Fruit fly (Drosophila melanogaster): ENCODE data around the gene CG31097.

The CG31097 gene

dm6 chr3R:25310843-25311242, 13.3 kb upstream of the CG31097 start, which contains the start of gene CG31099:
TSS of gene CG31099 (minus strand) at chr3R:25310943.
- TF ChIP-seq dac (GFP tag; optimal IDR thresholded peaks at IDR 0.05), result no peak
- no peak for TF ChIP-seq CG11902 (GFP tag; optimal IDR thresholded peaks at IDR 0.05)
- no peak for TF ChIP-seq CG3919 (GFP tag; optimal IDR thresholded peaks at IDR 0.05)
- no peak for TF ChIP-seq CG6792 (GFP tag; optimal IDR thresholded peaks at IDR 0.05)
- TF ChIP-seq OdsH (GFP tag; optimal IDR thresholded peaks at IDR 0.05), result no peak
- no peak for TF ChIP-seq Hr4 (GFP tag; optimal IDR thresholded peaks at IDR 0.05)
- TF ChIP-seq CG6854 (GFP tag; optimal IDR thresholded peaks at IDR 0.05), result no peak
- no peak for TF ChIP-seq CG10669 (GFP tag; optimal IDR thresholded peaks at IDR 0.05)
- no peak for TF ChIP-seq fkh (GFP tag; optimal IDR thresholded peaks at IDR 0.05)

DNA sequence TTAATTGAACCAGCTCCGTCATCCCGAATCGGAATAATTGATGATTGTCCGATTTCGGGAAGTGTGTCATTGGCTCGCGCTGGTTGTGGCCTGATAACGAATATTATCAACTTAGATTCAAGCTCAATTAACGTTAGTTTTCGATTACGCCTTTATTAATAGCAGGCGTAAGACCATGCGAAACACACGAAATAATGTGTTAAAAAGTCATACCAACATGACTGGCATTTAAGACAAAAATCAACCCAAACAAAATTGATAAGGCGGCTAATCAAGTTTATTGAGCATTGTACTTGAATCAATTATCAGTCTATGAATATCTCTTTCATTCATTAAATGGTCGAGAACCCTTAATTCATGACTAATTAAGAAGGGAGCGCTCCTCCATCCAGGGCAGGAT, 11.6 kb upstream of the CG31097 start:
- peak; percentile 9 for TF ChIP-seq vri (GFP tag; optimal IDR thresholded peaks at IDR 0.05)
- TF ChIP-seq CG6792 (GFP tag; optimal IDR thresholded peaks at IDR 0.05), result no peak

DNA sequence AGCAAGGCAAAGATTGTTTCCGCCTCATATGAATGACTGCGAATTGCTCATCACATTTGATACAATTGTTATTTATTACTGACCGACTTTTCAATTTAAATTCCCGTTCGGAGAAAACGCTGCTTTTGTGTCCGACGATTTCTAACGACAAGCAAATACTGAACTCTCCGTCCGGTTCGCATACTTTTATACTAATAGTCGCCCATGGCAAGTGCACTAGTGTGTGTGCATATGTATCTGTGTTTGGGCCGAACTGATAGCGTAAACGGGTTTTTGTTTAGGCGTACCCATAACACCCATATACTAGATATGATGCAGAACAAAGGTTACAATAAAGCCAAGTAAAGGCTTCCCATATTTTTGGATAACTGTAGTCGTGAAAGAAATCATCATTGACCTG, 10.7 kb upstream of the CG31097 start, which contains the start of gene CG10550:
Gene CG10550 (minus strand): TSS at position 164 of the 400 bp plus-strand sequence.
- TF ChIP-seq CG3032 (tag; optimal IDR thresholded peaks at IDR 0.05) (no peak), OdsH (GFP tag; optimal IDR thresholded peaks at IDR 0.05) (no peak), CG31627 (GFP tag; optimal IDR thresholded peaks at IDR 0.05) (no peak), pdm3 (GFP tag; optimal IDR thresholded peaks at IDR 0.05) (no peak), dac (GFP tag; optimal IDR thresholded peaks at IDR 0.05) (no peak), svp (GFP tag) (no peak), Eip93F (GFP tag; optimal IDR thresholded peaks at IDR 0.05) (no peak), spab (GFP tag; optimal IDR thresholded peaks at IDR 0.05) (no peak), CG15336 (GFP tag; IDR thresholded peaks at IDR 0.05) (no peak), Sox15 (GFP tag; optimal IDR thresholded peaks at IDR 0.05) (no peak), CG8119 (GFP tag; IDR thresholded peaks at IDR 0.05) (no peak), CG6163 (GFP tag; IDR thresholded peaks at IDR 0.05) (no peak)

- TF ChIP-seq Ets21C (GFP tag; optimal IDR thresholded peaks at IDR 0.05), result no peak
- TF ChIP-seq fkh (GFP tag; optimal IDR thresholded peaks at IDR 0.05), result peak; percentile 56
- peak; percentile 26 for TF ChIP-seq vri (GFP tag; optimal IDR thresholded peaks at IDR 0.05)
Measured at dm6 chr3R:25305822-25306544, 8.4 kb upstream of the CG31097 start.

DNA sequence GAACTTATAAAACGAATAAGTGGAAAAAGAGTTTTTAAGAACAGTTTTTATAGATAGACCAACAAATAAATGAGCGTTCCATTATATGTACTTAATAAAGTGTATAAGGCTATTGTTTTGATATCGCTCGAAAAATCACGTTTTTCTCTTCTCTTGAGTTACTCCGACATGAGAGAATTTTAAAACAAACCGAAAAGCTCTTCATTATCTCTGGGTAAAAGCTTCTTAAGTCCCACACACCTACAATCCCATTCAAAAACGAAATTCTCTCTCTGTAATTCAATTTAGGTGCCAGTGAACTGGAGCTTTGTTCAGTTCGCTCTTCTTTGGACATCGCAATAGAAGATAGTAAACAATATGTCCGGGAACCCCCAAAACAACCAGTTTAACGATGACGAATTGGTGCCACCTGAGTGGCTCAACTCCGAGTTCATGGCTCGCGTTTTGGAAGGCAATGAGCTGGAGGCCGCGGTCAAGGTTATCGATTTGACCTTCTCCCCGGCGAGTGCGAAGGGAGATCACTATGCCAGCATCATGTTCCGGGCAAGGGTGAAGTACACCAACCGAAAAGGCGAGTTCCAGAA, 6.4 kb upstream of the CG31097 start, which contains the start of gene CG31436:
Gene CG31436 (plus strand): TSS at position 281 of the 584 bp plus-strand sequence.
- TF ChIP-seq svp (GFP tag) (peak; percentile 97), CG4318 (GFP tag; optimal IDR thresholded peaks at IDR 0.05) (no peak), fkh (GFP tag; optimal IDR thresholded peaks at IDR 0.05) (peak; percentile 45), CG3032 (tag; optimal IDR thresholded peaks at IDR 0.05) (no peak)

DNA sequence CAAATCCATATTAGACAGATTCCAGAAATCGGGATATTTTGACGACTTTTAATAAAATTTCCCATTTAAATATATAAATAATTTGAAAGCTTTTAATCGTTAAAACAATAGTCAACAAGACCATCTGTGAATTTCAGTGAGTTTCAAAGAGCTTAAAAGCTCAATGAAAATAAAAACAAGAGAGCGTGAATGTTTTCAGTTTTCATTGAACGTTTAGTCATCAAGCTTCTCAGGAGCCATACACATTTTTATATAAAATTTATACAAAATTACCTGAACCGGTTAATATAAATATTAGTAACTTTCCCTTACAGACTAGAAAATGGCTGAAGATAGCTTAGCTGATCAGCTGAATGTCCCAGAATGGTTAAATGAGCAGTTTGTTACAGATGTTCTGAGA, 4.7 kb upstream of the CG31097 start, which contains the start of gene CG31370:
Gene CG31370 (plus strand): TSS at position 226 of the 400 bp plus-strand sequence.
- TF ChIP-seq lz (GFP tag; optimal IDR thresholded peaks at IDR 0.05) (no peak), dsx (GFP tag; optimal IDR thresholded peaks at IDR 0.05; ENCODE audit: poor library complexity, severe bottlenecking) (no peak), Met (GFP tag; optimal IDR thresholded peaks at IDR 0.05) (no peak), CG8119 (GFP tag; IDR thresholded peaks at IDR 0.05) (no peak), Sox102F (GFP tag; optimal IDR thresholded peaks at IDR 0.05) (no peak), CG6276 (GFP tag; optimal IDR thresholded peaks at IDR 0.05) (no peak), CG11762 (GFP tag; optimal IDR thresholded peaks at IDR 0.05; ENCODE audit: insufficient read depth) (no peak), fd85E (GFP tag; optimal IDR thresholded peaks at IDR 0.05) (no peak), pdm3 (GFP tag; optimal IDR thresholded peaks at IDR 0.05) (no peak), CG10669 (GFP tag; optimal IDR thresholded peaks at IDR 0.05) (no peak), Hr4 (GFP tag; optimal IDR thresholded peaks at IDR 0.05) (no peak), Lpt (GFP tag; optimal IDR thresholded peaks at IDR 0.05) (no peak), CG11294 (GFP tag; IDR thresholded peaks at IDR 0.05) (no peak), CG3919 (GFP tag; optimal IDR thresholded peaks at IDR 0.05) (no peak), svp (GFP tag) (no peak), fd59A (GFP tag; optimal IDR thresholded peaks at IDR 0.05) (no peak), Ets21C (GFP tag; optimal IDR thresholded peaks at IDR 0.05) (no peak), vri (GFP tag; optimal IDR thresholded peaks at IDR 0.05) (no peak), CG6163 (GFP tag; IDR thresholded peaks at IDR 0.05) (no peak)
